Worm (Caenorhabditis elegans): ENCODE data around the gene atf-2.
A peak's percentile ranks its signal among the peaks of the same experiment; 100 is the strongest.

The atf-2 gene

ce11 chrII:8740326-8740949 is 11.3 kb upstream of the atf-2 start:
- TF ChIP-seq tab-1 (GFP tag; IDR thresholded peaks at IDR 0.05) (no peak), ztf-29 (GFP tag; IDR thresholded peaks at IDR 0.05) (no peak), flt-1 (GFP tag; IDR thresholded peaks at IDR 0.05) (no peak), T22C8.4 (GFP tag; IDR thresholded peaks at IDR 0.05) (no peak), ref-1 (GFP tag; conservative IDR thresholded peaks at IDR 0.05) (no peak), klf-2 (GFP tag; conservative IDR thresholded peaks at IDR 0.05) (no peak), cog-1 (tag; optimal IDR thresholded peaks at IDR 0.05) (no peak), ztf-23 (GFP tag; IDR thresholded peaks at IDR 0.05) (no peak), med-1 (GFP tag; optimal IDR thresholded peaks at IDR 0.05; ENCODE audit: insufficient read depth) (no peak)

ce11 chrII:8741277-8741676 is 10.5 kb upstream of the atf-2 start:
- no peak for TF ChIP-seq T22C8.4 (GFP tag; IDR thresholded peaks at IDR 0.05)
- TF ChIP-seq klf-2 (GFP tag; conservative IDR thresholded peaks at IDR 0.05), result no peak

- TF ChIP-seq T22C8.4 (GFP tag; IDR thresholded peaks at IDR 0.05) (no peak), ref-1 (GFP tag; conservative IDR thresholded peaks at IDR 0.05) (no peak), klf-2 (GFP tag; conservative IDR thresholded peaks at IDR 0.05) (no peak), med-1 (GFP tag; optimal IDR thresholded peaks at IDR 0.05; ENCODE audit: insufficient read depth) (no peak), flt-1 (GFP tag; IDR thresholded peaks at IDR 0.05) (no peak), ztf-29 (GFP tag; IDR thresholded peaks at IDR 0.05) (no peak), tab-1 (GFP tag; IDR thresholded peaks at IDR 0.05) (no peak), ztf-23 (GFP tag; IDR thresholded peaks at IDR 0.05) (no peak), cog-1 (tag; optimal IDR thresholded peaks at IDR 0.05) (no peak)
These were observed 9.6 kb upstream of the atf-2 start for ce11 chrII:8742006-8742847.

- TF ChIP-seq flt-1 (GFP tag; IDR thresholded peaks at IDR 0.05) (no peak), cog-1 (tag; optimal IDR thresholded peaks at IDR 0.05) (no peak), ztf-29 (GFP tag; IDR thresholded peaks at IDR 0.05) (no peak), med-1 (GFP tag; optimal IDR thresholded peaks at IDR 0.05; ENCODE audit: insufficient read depth) (no peak), ztf-23 (GFP tag; IDR thresholded peaks at IDR 0.05) (no peak), klf-2 (GFP tag; conservative IDR thresholded peaks at IDR 0.05) (no peak), tab-1 (GFP tag; IDR thresholded peaks at IDR 0.05) (no peak), ref-1 (GFP tag; conservative IDR thresholded peaks at IDR 0.05) (no peak), T22C8.4 (GFP tag; IDR thresholded peaks at IDR 0.05) (no peak)
These were observed 8.8 kb upstream of the atf-2 start for ce11 chrII:8742972-8743371.

ce11 chrII:8743379-8744173 is 8.2 kb upstream of the atf-2 start, which contains the start of gene mak-1:
Gene mak-1 (plus strand): TSS chrII:8744071.
- TF ChIP-seq ztf-29 (GFP tag; IDR thresholded peaks at IDR 0.05) (no peak), T22C8.4 (GFP tag; IDR thresholded peaks at IDR 0.05) (0 out of 2 replicates have a peak, but pooled peaks have one; percentile 22), tab-1 (GFP tag; IDR thresholded peaks at IDR 0.05) (no peak)

- no peak for TF ChIP-seq flt-1 (GFP tag; IDR thresholded peaks at IDR 0.05)
- TF ChIP-seq ztf-29 (GFP tag; IDR thresholded peaks at IDR 0.05), result no peak
- TF ChIP-seq ztf-23 (GFP tag; IDR thresholded peaks at IDR 0.05), result no peak
- no peak for TF ChIP-seq klf-2 (GFP tag; conservative IDR thresholded peaks at IDR 0.05)
- no peak for TF ChIP-seq T22C8.4 (GFP tag; IDR thresholded peaks at IDR 0.05)
- TF ChIP-seq ref-1 (GFP tag; conservative IDR thresholded peaks at IDR 0.05), result no peak
- TF ChIP-seq cog-1 (tag; optimal IDR thresholded peaks at IDR 0.05), result no peak
- no peak for TF ChIP-seq tab-1 (GFP tag; IDR thresholded peaks at IDR 0.05)
- TF ChIP-seq med-1 (GFP tag; optimal IDR thresholded peaks at IDR 0.05; ENCODE audit: insufficient read depth), result no peak
These were observed 7.0 kb upstream of the atf-2 start for ce11 chrII:8744555-8745448.

ce11 chrII:8745449-8746297 is 6.1 kb upstream of the atf-2 start:
- TF ChIP-seq cog-1 (tag; optimal IDR thresholded peaks at IDR 0.05) (no peak), med-1 (GFP tag; optimal IDR thresholded peaks at IDR 0.05; ENCODE audit: insufficient read depth) (no peak), tab-1 (GFP tag; IDR thresholded peaks at IDR 0.05) (no peak), T22C8.4 (GFP tag; IDR thresholded peaks at IDR 0.05) (no peak), ztf-23 (GFP tag; IDR thresholded peaks at IDR 0.05) (no peak), klf-2 (GFP tag; conservative IDR thresholded peaks at IDR 0.05) (no peak), ref-1 (GFP tag; conservative IDR thresholded peaks at IDR 0.05) (no peak)

- TF ChIP-seq med-1 (GFP tag; optimal IDR thresholded peaks at IDR 0.05; ENCODE audit: insufficient read depth), result no peak
- no peak for TF ChIP-seq flt-1 (GFP tag; IDR thresholded peaks at IDR 0.05)
- TF ChIP-seq ref-1 (GFP tag; conservative IDR thresholded peaks at IDR 0.05), result no peak
- TF ChIP-seq cog-1 (tag; optimal IDR thresholded peaks at IDR 0.05), result no peak
- no peak for TF ChIP-seq ztf-23 (GFP tag; IDR thresholded peaks at IDR 0.05)
- TF ChIP-seq tab-1 (GFP tag; IDR thresholded peaks at IDR 0.05), result no peak
- TF ChIP-seq klf-2 (GFP tag; conservative IDR thresholded peaks at IDR 0.05), result no peak
- no peak for TF ChIP-seq T22C8.4 (GFP tag; IDR thresholded peaks at IDR 0.05)
- no peak for TF ChIP-seq ztf-29 (GFP tag; IDR thresholded peaks at IDR 0.05)
These were observed 5.4 kb upstream of the atf-2 start for ce11 chrII:8746298-8746775.
